Worm (Caenorhabditis elegans) whole organism, L4 larva: ENCODE results near the gene ZK829.3.

Source experiments
- D1046.2 ChIP-seq: fragments of 200-800 bp; sonication (Bioruptor generic); IDR thresholded peaks from 2 replicates; pipeline ENCODE4 v1.3.6; 2022; ENCODE audit warnings: missing genetic modification characterization, missing compliant biosample characterization
- F10B5.3 ChIP-seq: sonication (generic microtip); optimal IDR thresholded peaks from 2 replicates; lab custom pipeline; 2016; ENCODE audit warnings: mild to moderate bottlenecking, missing genetic modification characterization, missing compliant biosample characterization
- F49E8.2 ChIP-seq: sonication (generic microtip); optimal IDR thresholded peaks from 2 replicates; lab custom pipeline; 2016; ENCODE audit warnings: missing compliant biosample characterization, mild to moderate bottlenecking, missing genetic modification characterization, borderline replicate concordance
- T26A8.4 ChIP-seq: fragments of 200-800 bp; sonication (Bioruptor generic); IDR thresholded peaks from 2 replicates; pipeline ENCODE4 v1.3.6; 2022; ENCODE audit warnings: missing genetic modification characterization, missing compliant biosample characterization
- Y48G9A.11 ChIP-seq: fragments of 200-800 bp; sonication (Bioruptor generic); IDR thresholded peaks from 2 replicates; pipeline ENCODE4 v1.3.6; 2022; ENCODE audit warnings: missing genetic modification reagents, missing genetic modification characterization, missing compliant biosample characterization
- Y75B8A.6 ChIP-seq: fragments of 200-800 bp; sonication (Bioruptor generic); IDR thresholded peaks from 2 replicates; pipeline ENCODE4 v1.3.6; 2022; ENCODE audit warnings: missing genetic modification reagents, missing genetic modification characterization, missing compliant biosample characterization
- ZK337.2 ChIP-seq: fragments of 200-800 bp; sonication (Bioruptor generic); IDR thresholded peaks from 2 replicates; pipeline ENCODE4 v1.3.6; 2022; ENCODE audit warnings: missing genetic modification reagents, missing genetic modification characterization, missing compliant biosample characterization
- ceh-28 ChIP-seq: fragments of 150-350 bp; optimal IDR thresholded peaks from 2 replicates; lab custom pipeline; 2014; ENCODE audit warnings: missing biosample characterization, missing genetic modification reagents, missing genetic modification characterization
- ceh-44 ChIP-seq: fragments of 200-800 bp; sonication (Bioruptor generic); IDR thresholded peaks from 2 replicates; pipeline ENCODE4 v1.3.6; 2022; ENCODE audit warnings: missing genetic modification reagents, missing genetic modification characterization, missing compliant biosample characterization
- ctbp-1 ChIP-seq: fragments of 200-800 bp; sonication (Bioruptor generic); IDR thresholded peaks from 2 replicates; pipeline ENCODE4 v1.3.6; 2022; ENCODE audit warnings: missing genetic modification reagents, missing genetic modification characterization, missing compliant biosample characterization
- daf-16 ChIP-seq, 3 experiments: sonication (generic microtip); optimal IDR thresholded peaks; 2 replicates each; lab custom pipeline; 2016 to 2017; ENCODE audit warnings: missing genetic modification characterization in 3 of 3, missing genetic modification reagents in 3 of 3, mild to moderate bottlenecking in 2 of 3, missing compliant biosample characterization in 2 of 3, missing biosample characterization in 1 of 3, moderate library complexity in 1 of 3
- dmd-6 ChIP-seq: fragments of 200-800 bp; sonication (Bioruptor generic); IDR thresholded peaks from 2 replicates; pipeline ENCODE4 v1.3.6; 2022; ENCODE audit warnings: missing genetic modification reagents, missing genetic modification characterization, missing compliant biosample characterization
- dmd-8 ChIP-seq: fragments of 200-800 bp; sonication (Bioruptor generic); IDR thresholded peaks from 2 replicates; pipeline ENCODE4 v1.3.6; 2022; ENCODE audit warnings: missing genetic modification characterization, missing compliant biosample characterization
- dmd-9 ChIP-seq: fragments of 200-800 bp; sonication (Bioruptor generic); IDR thresholded peaks from 2 replicates; pipeline ENCODE4 v1.3.6; 2022; ENCODE audit warnings: missing genetic modification reagents, missing genetic modification characterization, missing compliant biosample characterization
- duxl-1 ChIP-seq: sonication (generic microtip); optimal IDR thresholded peaks from 2 replicates; lab custom pipeline; 2016; ENCODE audit warnings: mild to moderate bottlenecking, missing genetic modification characterization, moderate library complexity, missing compliant biosample characterization; ENCODE audit not compliant: poor library complexity
- egl-43 ChIP-seq: fragments of 200-800 bp; sonication (Bioruptor generic); IDR thresholded peaks from 2 replicates; pipeline ENCODE4 v1.3.6; 2022; ENCODE audit warnings: missing genetic modification reagents, missing genetic modification characterization, missing compliant biosample characterization
- hlh-11 ChIP-seq: fragments of 200-800 bp; sonication (Bioruptor generic); optimal IDR thresholded peaks from 2 replicates; lab custom pipeline; 2018; ENCODE audit warnings: mild to moderate bottlenecking, missing genetic modification characterization, missing compliant biosample characterization
- hlh-30 ChIP-seq: sonication (generic microtip); optimal IDR thresholded peaks from 2 replicates; lab custom pipeline; 2017; ENCODE audit warnings: antibody characterized with exemption, mild to moderate bottlenecking, missing genetic modification characterization, missing compliant biosample characterization; ENCODE audit not compliant: insufficient read depth
- lim-7 ChIP-seq: fragments of 200-800 bp; sonication (Bioruptor generic); IDR thresholded peaks from 2 replicates; pipeline ENCODE4 v1.3.6; 2022; ENCODE audit warnings: missing genetic modification characterization, missing compliant biosample characterization
- lin-1 ChIP-seq: fragments of 200-800 bp; sonication (Bioruptor generic); IDR thresholded peaks from 2 replicates; pipeline ENCODE4 v1.3.6; 2022; ENCODE audit warnings: missing genetic modification reagents, missing genetic modification characterization, missing compliant biosample characterization
- lin-13 ChIP-seq: fragments of 150-350 bp; optimal IDR thresholded peaks from 2 replicates; lab custom pipeline; 2014; ENCODE audit warnings: missing biosample characterization, missing genetic modification reagents, missing genetic modification characterization
- lin-38 ChIP-seq: fragments of 200-800 bp; sonication (Bioruptor generic); IDR thresholded peaks from 2 replicates; pipeline ENCODE4 v1.3.6; 2022; ENCODE audit warnings: missing genetic modification reagents, missing genetic modification characterization, missing compliant biosample characterization
- lin-39 ChIP-seq: fragments of 150-350 bp; optimal IDR thresholded peaks from 2 replicates; lab custom pipeline; 2014; ENCODE audit warnings: missing biosample characterization, missing genetic modification reagents, missing genetic modification characterization
- lsy-2 ChIP-seq, 2 experiments: fragments of 150-350 bp in 1 of 2; sonication (generic microtip) in 1 of 2; optimal IDR thresholded peaks; 2 replicates each; lab custom pipeline; 2014 to 2017; ENCODE audit warnings: missing biosample characterization in 2 of 2, missing genetic modification characterization in 2 of 2
- madf-5 ChIP-seq, 2 experiments: fragments of 200-800 bp; sonication (Bioruptor generic); IDR thresholded peaks; 2 replicates each; pipeline ENCODE4 v1.3.6; 2022; ENCODE audit warnings: missing compliant biosample characterization in 2 of 2, missing genetic modification characterization in 2 of 2
- mdl-1 ChIP-seq, 2 experiments: fragments of 150-350 bp in 1 of 2; sonication (generic microtip) in 1 of 2; optimal IDR thresholded peaks; 2 replicates each; lab custom pipeline; 2014 to 2017; ENCODE audit warnings: missing biosample characterization in 2 of 2, missing genetic modification characterization in 2 of 2
- mdt-29 ChIP-seq: fragments of 200-800 bp; sonication (Bioruptor generic); IDR thresholded peaks from 2 replicates; pipeline ENCODE4 v1.3.6; 2022; ENCODE audit warnings: missing genetic modification reagents, missing genetic modification characterization, missing compliant biosample characterization
- mep-1 ChIP-seq: fragments of 150-350 bp; sonication (generic microtip); optimal IDR thresholded peaks from 3 replicates; lab custom pipeline; 2014; ENCODE audit warnings: missing biosample characterization, missing genetic modification characterization
- mxl-2 ChIP-seq: fragments of 200-800 bp; sonication (Bioruptor generic); conservative IDR thresholded peaks from 2 replicates; pipeline ENCODE4 v1.3.6; 2022; ENCODE audit warnings: missing genetic modification reagents, missing genetic modification characterization, missing compliant biosample characterization
- mxl-3 ChIP-seq: fragments of 200-800 bp; sonication (Bioruptor generic); optimal IDR thresholded peaks from 2 replicates; lab custom pipeline; 2018; ENCODE audit warnings: mild to moderate bottlenecking, missing genetic modification characterization, missing compliant biosample characterization
- nhr-111 ChIP-seq: fragments of 200-800 bp; sonication (Bioruptor generic); optimal IDR thresholded peaks from 2 replicates; lab custom pipeline; 2018; ENCODE audit warnings: mild to moderate bottlenecking, missing genetic modification characterization, missing compliant biosample characterization
- nhr-25 ChIP-seq: sonication (generic microtip); optimal IDR thresholded peaks from 2 replicates; lab custom pipeline; 2017; ENCODE audit warnings: missing genetic modification characterization, mild to moderate bottlenecking, missing compliant biosample characterization, antibody characterized with exemption, moderate library complexity, borderline replicate concordance; ENCODE audit not compliant: insufficient read depth
- nhr-41 ChIP-seq: fragments of 200-800 bp; sonication (Bioruptor generic); IDR thresholded peaks from 2 replicates; pipeline ENCODE4 v1.3.6; 2022; ENCODE audit warnings: missing genetic modification reagents, missing genetic modification characterization, missing compliant biosample characterization
- nhr-42 ChIP-seq: fragments of 200-800 bp; sonication (Bioruptor generic); IDR thresholded peaks from 2 replicates; pipeline ENCODE4 v1.3.6; 2022; ENCODE audit warnings: missing genetic modification characterization, missing compliant biosample characterization
- nhr-48 ChIP-seq: sonication (generic microtip); optimal IDR thresholded peaks from 2 replicates; lab custom pipeline; 2016; ENCODE audit warnings: mild to moderate bottlenecking, missing genetic modification characterization, missing compliant biosample characterization
- php-3 ChIP-seq: fragments of 200-800 bp; sonication (Bioruptor generic); IDR thresholded peaks from 2 replicates; pipeline ENCODE4 v1.3.6; 2022; ENCODE audit warnings: missing genetic modification reagents, missing genetic modification characterization, missing compliant biosample characterization
- rbr-2 ChIP-seq: sonication (generic microtip); optimal IDR thresholded peaks from 2 replicates; lab custom pipeline; 2016; ENCODE audit warnings: missing genotype, missing genetic modification characterization, missing compliant biosample characterization
- saeg-2 ChIP-seq: fragments of 200-800 bp; sonication (Bioruptor generic); IDR thresholded peaks from 2 replicates; pipeline ENCODE4 v1.3.6; 2022; ENCODE audit warnings: missing genetic modification reagents, missing genetic modification characterization, missing compliant biosample characterization
- set-16 ChIP-seq: fragments of 200-800 bp; sonication (Bioruptor generic); IDR thresholded peaks from 2 replicates; pipeline ENCODE4 v1.3.6; 2022; ENCODE audit warnings: missing genetic modification reagents, missing genetic modification characterization, missing compliant biosample characterization
- spr-1 ChIP-seq: sonication (generic microtip); optimal IDR thresholded peaks from 2 replicates; lab custom pipeline; 2016; ENCODE audit warnings: mild to moderate bottlenecking, missing genetic modification characterization, missing compliant biosample characterization
- unc-39 ChIP-seq: sonication (generic microtip); optimal IDR thresholded peaks from 2 replicates; lab custom pipeline; 2017; ENCODE audit warnings: missing biosample characterization, missing genetic modification characterization
- unc-62 ChIP-seq, 3 experiments: fragments of 150-350 bp in 1 of 3; sonication (generic microtip); optimal IDR thresholded peaks in 2 of 3; peaks in 1 of 3; 1 replicate in 1 of 3; 2 replicates in 2 of 3; lab custom pipeline; 2014 to 2017; ENCODE audit warnings: missing biosample characterization in 3 of 3, missing genetic modification characterization in 3 of 3, missing genetic modification reagents in 3 of 3, missing genotype in 1 of 3
- zag-1 ChIP-seq: fragments of 150-350 bp; optimal IDR thresholded peaks from 2 replicates; lab custom pipeline; 2014; ENCODE audit warnings: missing biosample characterization, missing genetic modification characterization
- zfp-2 ChIP-seq: sonication (generic microtip); optimal IDR thresholded peaks from 2 replicates; lab custom pipeline; 2016; ENCODE audit warnings: mild to moderate bottlenecking, missing genetic modification characterization, missing compliant biosample characterization
- ztf-11 ChIP-seq: fragments of 150-350 bp; optimal IDR thresholded peaks from 2 replicates; lab custom pipeline; 2014; ENCODE audit warnings: missing biosample characterization, missing genetic modification characterization
- ztf-7 ChIP-seq: fragments of 150-350 bp; optimal IDR thresholded peaks from 2 replicates; lab custom pipeline; 2014; ENCODE audit warnings: missing biosample characterization, missing genetic modification characterization

The ZK829.3 gene

ce11 chrIV:11930572-11930971 is 14.9 kb downstream of the ZK829.3 start, which contains the start of gene nhx-9:
Gene nhx-9, plus strand, starts transcription at chrIV:11930872.
- TF ChIP-seq lin-38 (GFP tag; lab: Robert Waterston, UW) (no peak), rbr-2 (no peak), ZK337.2 (no peak), nhr-25 (tag; lab: Kevin White, UChicago) (no peak), T26A8.4 (no peak)

- TF ChIP-seq daf-16 (GFP tag; optimal IDR thresholded peaks at IDR 0.05; lab: Kevin White, UChicago) (peak in 1 of 2 experiments; percentile 29), daf-16 (tag; optimal IDR thresholded peaks at IDR 0.05; lab: Kevin White, UChicago) (peak; percentile 22), D1046.2 (GFP tag; lab: Robert Waterston, UW) (0 out of 2 replicates have a peak, but pooled peaks have one; percentile 26), ctbp-1 (GFP tag; lab: Robert Waterston, UW) (0 out of 2 replicates have a peak, but pooled peaks have one; percentile 62), lim-7 (GFP tag; lab: Robert Waterston, UW) (peak; percentile 73), mxl-3 (GFP tag; lab: Kevin White, UChicago) (peak; percentile 53), dmd-8 (GFP tag; lab: Robert Waterston, UW) (peak; percentile 87; the same call in 1 of the 2 replicates), ZK337.2 (peak; percentile 47; the same call in 1 of the 2 replicates), F10B5.3 (no peak), ceh-44 (GFP tag; lab: Robert Waterston, UW) (peak; percentile 69; the same call in 1 of the 2 replicates), hlh-30 (tag; lab: Kevin White, UChicago) (peak; percentile 60), Y75B8A.6 (GFP tag; lab: Robert Waterston, UW) (no peak), php-3 (no peak; the same call in 1 of the 2 replicates), dmd-6 (peak; percentile 74), lin-13 (GFP tag; lab: Kevin White, UChicago) (no peak), T26A8.4 (peak; percentile 56), nhr-41 (GFP tag; lab: Robert Waterston, UW) (0 out of 2 replicates have a peak, but pooled peaks have one; percentile 38), madf-5 (GFP tag; IDR thresholded peaks at IDR 0.05; lab: Robert Waterston, UW) (no peak), ceh-28 (tag; lab: Kevin White, UChicago) (no peak), mdt-29 (GFP tag; lab: Robert Waterston, UW) (no peak; the same call in 1 of the 2 replicates), duxl-1 (peak; percentile 63), set-16 (GFP tag; lab: Robert Waterston, UW) (no peak; the same call in 1 of the 2 replicates), zag-1 (no peak), Y48G9A.11 (GFP tag; lab: Robert Waterston, UW) (peak; percentile 61; the same call in 1 of the 2 replicates), saeg-2 (GFP tag; lab: Robert Waterston, UW) (peak; percentile 76; the same call in 1 of the 2 replicates), lin-39 (tag; lab: Kevin White, UChicago) (no peak), unc-39 (tag; lab: Kevin White, UChicago) (no peak), mep-1 (tag; lab: Kevin White, UChicago) (no peak), lin-1 (GFP tag; lab: Robert Waterston, UW) (0 out of 2 replicates have a peak, but pooled peaks have one; percentile 53), mxl-2 (GFP tag; lab: Robert Waterston, UW) (no peak), nhr-25 (tag; lab: Kevin White, UChicago) (no peak), dmd-9 (no peak), hlh-11 (tag; lab: Kevin White, UChicago) (peak; percentile 57), egl-43 (peak; percentile 87), nhr-111 (GFP tag; lab: Kevin White, UChicago) (no peak), spr-1 (tag; lab: Kevin White, UChicago) (peak; percentile 39), ztf-7 (peak; percentile 4), lsy-2 (tag; optimal IDR thresholded peaks at IDR 0.05; lab: Kevin White, UChicago) (peak in 1 of 2 experiments; percentile 48), F49E8.2 (tag; lab: Kevin White, UChicago) (peak; percentile 34), unc-62 (GFP tag; optimal IDR thresholded peaks at IDR 0.05 in 1 of 2; lab: Kevin White, UChicago) (no peak), unc-62 (tag; optimal IDR thresholded peaks at IDR 0.05; lab: Kevin White, UChicago) (no peak), ztf-11 (no peak), nhr-42 (peak; percentile 70; the same call in 1 of the 2 replicates), mdl-1 (tag; optimal IDR thresholded peaks at IDR 0.05; lab: Kevin White, UChicago) (peak in 1 of 2 experiments; percentile 39), zfp-2 (tag; lab: Kevin White, UChicago) (no peak), nhr-48 (tag; lab: Kevin White, UChicago) (peak; percentile 6)
These were observed 17.1 kb downstream of the ZK829.3 start for ce11 chrIV:11928388-11928787.
